Worm (Caenorhabditis elegans) whole organism, mixed stage, embryonic: ENCODE measurements around the gene F14H3.5.

Experiments
- ces-1 ChIP-seq: fragments of 150-350 bp; optimal IDR thresholded peaks from 2 replicates; lab custom pipeline; 2014; ENCODE audit warnings: missing biosample characterization, missing genetic modification reagents, missing genetic modification characterization
- nhr-237 ChIP-seq: fragments of 150-350 bp; optimal IDR thresholded peaks from 2 replicates; lab custom pipeline; 2014; ENCODE audit warnings: missing biosample characterization, missing genetic modification characterization
- nhr-28 ChIP-seq: fragments of 150-350 bp; optimal IDR thresholded peaks from 2 replicates; lab custom pipeline; 2014; ENCODE audit warnings: missing biosample characterization, missing genetic modification characterization
- nhr-76 ChIP-seq: sonication (generic microtip); optimal IDR thresholded peaks from 2 replicates; lab custom pipeline; 2017; ENCODE audit warnings: missing biosample characterization, missing genetic modification characterization
- pha-4 ChIP-seq: fragments of 150-350 bp; optimal IDR thresholded peaks from 2 replicates; lab custom pipeline; 2018; ENCODE audit warnings: missing biosample characterization, missing genetic modification reagents, missing genetic modification characterization

DNA sequence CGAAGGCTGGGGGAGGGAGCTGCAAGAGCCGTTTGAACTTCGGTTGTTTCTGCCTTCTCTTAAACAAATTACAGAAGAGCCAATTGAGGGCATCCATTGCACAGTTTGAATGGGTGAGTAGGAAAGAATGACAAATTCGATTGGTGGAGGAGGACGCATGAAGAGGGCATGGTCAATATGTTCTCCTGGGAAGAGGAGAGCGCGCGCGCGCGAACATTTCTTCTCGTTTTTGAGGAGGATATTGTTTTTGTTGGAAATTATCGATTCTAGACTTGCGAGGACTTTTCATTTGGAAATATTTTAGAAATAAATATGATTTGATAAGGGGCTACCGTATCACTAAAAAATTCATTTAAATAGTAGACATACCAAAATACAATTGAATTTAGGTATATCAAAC, 25.3 kb downstream of the F14H3.5 start, which contains the start of gene T10C6.7:
- TF ChIP-seq nhr-28 (tag; lab: Kevin White, UChicago) (no peak), ces-1 (no peak), nhr-237 (tag; lab: Kevin White, UChicago) (no peak), nhr-76 (tag; lab: Kevin White, UChicago) (no peak), pha-4 (no peak)
